Worm (Caenorhabditis elegans): ENCODE measurements around the gene C39E9.7.

The C39E9.7 gene

DNA sequence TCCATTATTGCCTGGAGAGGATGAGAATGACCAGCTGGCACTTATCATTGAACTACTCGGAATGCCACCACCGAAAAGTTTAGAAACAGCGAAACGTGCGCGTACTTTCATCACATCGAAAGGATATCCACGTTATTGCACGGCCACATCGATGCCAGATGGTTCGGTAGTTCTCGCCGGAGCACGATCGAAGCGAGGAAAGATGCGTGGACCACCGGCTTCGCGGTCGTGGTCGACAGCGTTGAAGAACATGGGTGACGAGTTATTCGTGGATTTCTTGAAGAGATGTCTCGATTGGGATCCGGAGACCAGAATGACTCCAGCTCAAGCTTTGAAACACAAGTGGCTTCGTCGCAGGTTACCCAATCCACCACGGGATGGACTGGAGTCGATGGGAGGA, 43.0 kb downstream of the C39E9.7 start:
- TF ChIP-seq ceh-22 (tag; optimal IDR thresholded peaks at IDR 0.05) (no peak), Y22D7AL.16 (tag; optimal IDR thresholded peaks at IDR 0.05) (no peak), pha-2 (tag; optimal IDR thresholded peaks at IDR 0.05) (no peak), ceh-6 (GFP tag; optimal IDR thresholded peaks at IDR 0.05) (no peak), nhr-232 (tag; optimal IDR thresholded peaks at IDR 0.05) (no peak)

DNA sequence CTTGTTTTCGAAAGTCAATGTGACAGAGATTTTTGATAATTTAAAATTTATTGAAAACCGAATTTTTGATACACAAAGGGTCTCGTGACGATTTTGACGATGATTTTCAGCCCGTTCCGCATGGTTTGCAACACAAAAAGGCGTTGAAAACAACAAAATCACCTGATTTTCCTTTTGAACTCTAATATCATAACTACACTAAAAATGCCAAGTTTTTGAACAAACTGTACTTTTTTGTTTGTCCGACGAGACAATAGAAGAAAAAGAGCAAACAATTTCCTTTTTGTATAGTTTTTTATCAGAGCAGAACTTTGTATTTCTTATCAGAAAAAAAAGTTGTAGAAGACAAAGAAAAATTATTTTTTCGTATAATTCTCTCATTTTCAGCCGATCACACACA, 44.4 kb downstream of the C39E9.7 start:
- no peak for TF ChIP-seq odd-2 (tag; optimal IDR thresholded peaks at IDR 0.05)
- TF ChIP-seq ztf-16 (tag; optimal IDR thresholded peaks at IDR 0.05) = no peak
- no peak for TF ChIP-seq ceh-34 (tag; optimal IDR thresholded peaks at IDR 0.05)
- TF ChIP-seq pag-3 (tag; optimal IDR thresholded peaks at IDR 0.05; ENCODE audit: borderline replicate concordance) = no peak
- no peak for TF ChIP-seq ceh-6 (GFP tag; optimal IDR thresholded peaks at IDR 0.05)
- no peak for TF ChIP-seq nfya-1 (tag; optimal IDR thresholded peaks at IDR 0.05)
- TF ChIP-seq C38D4.7 (GFP tag; optimal IDR thresholded peaks at IDR 0.05) = no peak
- no peak for TF ChIP-seq sox-2 (GFP tag; IDR thresholded peaks at IDR 0.05)
- TF ChIP-seq syd-9 (tag; optimal IDR thresholded peaks at IDR 0.05) = no peak
- no peak for TF ChIP-seq ceh-24 (tag; optimal IDR thresholded peaks at IDR 0.05)
- TF ChIP-seq unc-86 (tag; optimal IDR thresholded peaks at IDR 0.05) = no peak
- no peak for TF ChIP-seq ceh-18 (tag; optimal IDR thresholded peaks at IDR 0.05)

DNA sequence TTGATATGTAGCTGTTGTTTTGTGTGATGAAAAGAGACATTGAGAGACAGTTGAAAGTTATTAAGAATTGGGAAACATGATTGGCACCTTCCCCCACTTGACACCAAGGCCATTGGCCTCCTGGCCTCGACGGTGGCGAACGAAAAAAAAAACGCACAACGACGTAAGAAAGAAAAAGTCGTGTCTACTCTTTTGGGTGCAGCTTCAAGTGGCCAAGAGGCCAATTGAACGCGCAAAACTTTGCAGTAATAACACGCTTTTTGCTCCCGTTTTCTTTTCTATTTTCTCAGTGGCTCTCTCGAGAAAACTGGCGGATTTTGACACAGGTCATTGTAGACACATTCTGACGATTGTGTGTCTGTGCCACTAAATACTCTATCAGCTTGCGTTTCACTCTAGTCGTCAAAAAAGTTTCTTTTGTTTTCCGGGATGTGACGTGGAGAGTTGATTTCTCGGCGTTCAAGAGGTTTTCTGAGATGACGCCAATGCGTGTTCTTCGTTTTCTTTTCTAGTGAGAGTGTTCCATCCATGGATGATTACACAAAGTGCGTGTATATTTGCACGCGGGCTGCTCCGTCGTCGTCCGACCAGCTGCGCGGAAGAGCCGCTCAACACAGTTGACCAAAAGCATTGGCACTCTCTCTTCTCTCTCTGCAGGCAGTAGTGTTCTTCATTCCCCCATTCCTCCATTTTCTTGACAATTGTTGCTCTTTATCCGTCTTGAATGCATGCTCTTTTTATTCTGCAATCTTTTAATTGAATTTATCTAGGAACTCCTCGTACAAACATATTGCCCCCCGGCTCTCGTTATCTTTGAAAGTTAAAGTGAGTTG, 45.8 kb downstream of the C39E9.7 start:
- peak; percentile 42 for TF ChIP-seq tbx-2 (tag; optimal IDR thresholded peaks at IDR 0.05)
- no peak for TF ChIP-seq ttx-3 (tag; optimal IDR thresholded peaks at IDR 0.05)
- TF ChIP-seq ceh-9 (tag; optimal IDR thresholded peaks at IDR 0.05) = no peak
- peak; percentile 3 for TF ChIP-seq che-1 (tag; optimal IDR thresholded peaks at IDR 0.05)
- TF ChIP-seq mec-3 (tag; optimal IDR thresholded peaks at IDR 0.05; ENCODE audit: borderline replicate concordance) = no peak
- TF ChIP-seq sox-4 (tag; optimal IDR thresholded peaks at IDR 0.05) = no peak
- TF ChIP-seq elt-2 (tag; optimal IDR thresholded peaks at IDR 0.05) = peak; percentile 7
- no peak for TF ChIP-seq pha-2 (tag; optimal IDR thresholded peaks at IDR 0.05)
- no peak for TF ChIP-seq eyg-1 (tag; optimal IDR thresholded peaks at IDR 0.05)
- TF ChIP-seq ztf-16 (tag; optimal IDR thresholded peaks at IDR 0.05) = no peak
- no peak for TF ChIP-seq elt-4 (tag; optimal IDR thresholded peaks at IDR 0.05)
- no peak for TF ChIP-seq T23F11.4 (GFP tag; optimal IDR thresholded peaks at IDR 0.05)
- peak; percentile 19 for TF ChIP-seq ama-1 (optimal IDR thresholded peaks at IDR 0.05)
- TF ChIP-seq ceh-31 (tag; optimal IDR thresholded peaks at IDR 0.05) = peak; percentile 15

DNA sequence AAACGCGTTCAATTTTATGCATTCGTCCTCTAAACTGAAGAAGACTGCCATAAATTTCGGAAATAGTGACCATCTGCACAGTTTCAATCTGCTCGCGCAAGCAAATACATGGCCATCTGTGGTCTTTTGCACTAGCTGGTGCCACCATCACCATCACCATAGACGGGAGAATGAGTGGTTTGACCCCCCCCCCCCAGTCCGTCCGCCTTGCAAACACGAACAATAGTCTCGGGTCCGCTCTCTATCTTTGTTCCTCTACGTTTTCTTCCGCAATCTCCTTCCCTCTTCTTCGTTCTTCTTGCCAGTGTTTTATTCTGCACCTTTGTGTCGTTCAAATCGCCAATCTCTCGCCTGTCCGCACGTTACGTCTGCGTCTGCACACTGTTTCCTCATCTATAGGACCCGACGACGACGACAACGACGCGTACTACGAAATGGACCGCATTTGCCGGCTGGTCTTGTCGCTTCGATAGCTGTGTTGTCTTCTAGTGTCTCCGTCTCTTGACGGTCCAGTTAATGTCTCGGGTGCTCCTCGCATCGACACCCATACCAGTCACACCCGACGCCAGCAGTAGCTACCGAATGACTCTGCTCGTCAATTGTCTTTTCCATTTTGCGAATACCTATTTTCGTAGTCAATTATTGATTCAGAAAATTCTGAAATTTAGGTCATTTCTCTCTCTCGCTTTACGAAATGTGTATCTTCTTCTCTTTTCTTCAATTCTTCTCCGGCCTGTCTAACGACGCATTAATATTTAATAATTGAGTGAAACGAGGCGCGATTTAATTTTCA, 46.6 kb downstream of the C39E9.7 start:
- TF ChIP-seq ref-2 (tag; optimal IDR thresholded peaks at IDR 0.05) = peak; percentile 59
- TF ChIP-seq ceh-9 (tag; optimal IDR thresholded peaks at IDR 0.05) = no peak
- TF ChIP-seq C38D4.7 (GFP tag; optimal IDR thresholded peaks at IDR 0.05) = no peak
- no peak for TF ChIP-seq ceh-48 (tag; optimal IDR thresholded peaks at IDR 0.05)
- TF ChIP-seq unc-42 (tag; optimal IDR thresholded peaks at IDR 0.05) = peak; percentile 4
- peak; percentile 35 for TF ChIP-seq tbx-2 (tag; optimal IDR thresholded peaks at IDR 0.05)
- no peak for TF ChIP-seq ceh-22 (tag; optimal IDR thresholded peaks at IDR 0.05)
- TF ChIP-seq ceh-31 (tag; optimal IDR thresholded peaks at IDR 0.05) = peak; percentile 83
- peak; percentile 41 for TF ChIP-seq madf-2 (tag; optimal IDR thresholded peaks at IDR 0.05)
- no peak for TF ChIP-seq syd-9 (tag; optimal IDR thresholded peaks at IDR 0.05)
- no peak for TF ChIP-seq F13H6.1 (tag; optimal IDR thresholded peaks at IDR 0.05)
- peak; percentile 49 for TF ChIP-seq sdc-2 (tag; optimal IDR thresholded peaks at IDR 0.05)
- TF ChIP-seq rnt-1 (tag; optimal IDR thresholded peaks at IDR 0.05) = peak; percentile 45
- TF ChIP-seq pha-2 (tag; optimal IDR thresholded peaks at IDR 0.05) = no peak
- peak; percentile 33 for TF ChIP-seq C08G9.2 (tag; optimal IDR thresholded peaks at IDR 0.05)
- no peak for TF ChIP-seq hlh-8 (tag; optimal IDR thresholded peaks at IDR 0.05)
- TF ChIP-seq ceh-19 (GFP tag; optimal IDR thresholded peaks at IDR 0.05) = peak; percentile 71
- TF ChIP-seq ceh-2 (tag; optimal IDR thresholded peaks at IDR 0.05) = peak; percentile 16
- peak; percentile 16 for TF ChIP-seq unc-86 (tag; optimal IDR thresholded peaks at IDR 0.05)
- TF ChIP-seq hlh-30 (tag; optimal IDR thresholded peaks at IDR 0.05; ENCODE audit: insufficient read depth) = peak; percentile 11
- TF ChIP-seq fax-1 (tag; optimal IDR thresholded peaks at IDR 0.05) = peak; percentile 40
- TF ChIP-seq dve-1 (tag; optimal IDR thresholded peaks at IDR 0.05) = peak; percentile 47
- no peak for TF ChIP-seq gmeb-2 (tag; optimal IDR thresholded peaks at IDR 0.05)
- peak; percentile 66 for TF ChIP-seq hlh-6 (tag; optimal IDR thresholded peaks at IDR 0.05)

All from whole organism, late embryonic.